Worm (Caenorhabditis elegans): ENCODE results near the gene thn-2.

ce11 chrIV:12427687-12428284 is 44.8 kb downstream of the thn-2 start:
- TF ChIP-seq unc-130 (GFP tag; optimal IDR thresholded peaks at IDR 0.05) (no peak), nhr-120 (GFP tag; IDR thresholded peaks at IDR 0.05) (no peak), Y67H2A.10 (GFP tag; conservative IDR thresholded peaks at IDR 0.05) (no peak)
